Worm (Caenorhabditis elegans) whole organism, L4 larva: ENCODE data around the gene Y65A5A.24.

Experiments
- F37D6.2 ChIP-seq: sonication (generic microtip); optimal IDR thresholded peaks from 2 replicates; lab custom pipeline; 2016; ENCODE audit warnings: mild to moderate bottlenecking, missing genetic modification characterization, missing compliant biosample characterization
- F49E8.2 ChIP-seq: sonication (generic microtip); optimal IDR thresholded peaks from 2 replicates; lab custom pipeline; 2016; ENCODE audit warnings: missing compliant biosample characterization, mild to moderate bottlenecking, missing genetic modification characterization, borderline replicate concordance
- T26A8.4 ChIP-seq: fragments of 200-800 bp; sonication (Bioruptor generic); IDR thresholded peaks from 2 replicates; pipeline ENCODE4 v1.3.6; 2022; ENCODE audit warnings: missing genetic modification characterization, missing compliant biosample characterization
- Y105C5A.15 ChIP-seq: fragments of 200-800 bp; sonication (Bioruptor generic); IDR thresholded peaks from 2 replicates; pipeline ENCODE4 v1.3.6; 2022; ENCODE audit warnings: missing genetic modification characterization, missing compliant biosample characterization
- Y75B8A.6 ChIP-seq: fragments of 200-800 bp; sonication (Bioruptor generic); IDR thresholded peaks from 2 replicates; pipeline ENCODE4 v1.3.6; 2022; ENCODE audit warnings: missing genetic modification reagents, missing genetic modification characterization, missing compliant biosample characterization
- arid-1 ChIP-seq: fragments of 200-800 bp; sonication (Bioruptor generic); conservative IDR thresholded peaks from 2 replicates; pipeline ENCODE4 v1.3.6; 2022; ENCODE audit warnings: missing genetic modification reagents, missing genetic modification characterization, missing compliant biosample characterization
- ceh-62 ChIP-seq: sonication (generic microtip); optimal IDR thresholded peaks from 2 replicates; lab custom pipeline; 2017; ENCODE audit warnings: missing biosample characterization, missing genetic modification characterization
- ctbp-1 ChIP-seq: fragments of 200-800 bp; sonication (Bioruptor generic); IDR thresholded peaks from 2 replicates; pipeline ENCODE4 v1.3.6; 2022; ENCODE audit warnings: missing genetic modification reagents, missing genetic modification characterization, missing compliant biosample characterization
- daf-12 ChIP-seq: fragments of 150-350 bp; optimal IDR thresholded peaks from 2 replicates; lab custom pipeline; 2014; ENCODE audit warnings: missing biosample characterization, missing genetic modification reagents, missing genetic modification characterization
- daf-16 ChIP-seq, 3 experiments: sonication (generic microtip); optimal IDR thresholded peaks; 2 replicates each; lab custom pipeline; 2016 to 2017; ENCODE audit warnings: missing genetic modification characterization in 3 of 3, missing genetic modification reagents in 3 of 3, mild to moderate bottlenecking in 2 of 3, missing compliant biosample characterization in 2 of 3, missing biosample characterization in 1 of 3, moderate library complexity in 1 of 3
- dmd-6 ChIP-seq: fragments of 200-800 bp; sonication (Bioruptor generic); IDR thresholded peaks from 2 replicates; pipeline ENCODE4 v1.3.6; 2022; ENCODE audit warnings: missing genetic modification reagents, missing genetic modification characterization, missing compliant biosample characterization
- dmd-8 ChIP-seq: fragments of 200-800 bp; sonication (Bioruptor generic); IDR thresholded peaks from 2 replicates; pipeline ENCODE4 v1.3.6; 2022; ENCODE audit warnings: missing genetic modification characterization, missing compliant biosample characterization
- dmd-9 ChIP-seq: fragments of 200-800 bp; sonication (Bioruptor generic); IDR thresholded peaks from 2 replicates; pipeline ENCODE4 v1.3.6; 2022; ENCODE audit warnings: missing genetic modification reagents, missing genetic modification characterization, missing compliant biosample characterization
- dpl-1 ChIP-seq: fragments of 150-350 bp; optimal IDR thresholded peaks from 2 replicates; lab custom pipeline; 2014; ENCODE audit warnings: missing biosample characterization, missing genetic modification reagents, missing genetic modification characterization
- egl-43 ChIP-seq: fragments of 200-800 bp; sonication (Bioruptor generic); IDR thresholded peaks from 2 replicates; pipeline ENCODE4 v1.3.6; 2022; ENCODE audit warnings: missing genetic modification reagents, missing genetic modification characterization, missing compliant biosample characterization
- hif-1 ChIP-seq, 2 experiments: sonication (generic microtip); optimal IDR thresholded peaks; 2 replicates each; lab custom pipeline; 2016 to 2017; ENCODE audit warnings: missing compliant biosample characterization in 2 of 2, missing genetic modification characterization in 2 of 2, missing genetic modification reagents in 2 of 2, missing genotype in 2 of 2, mild to moderate bottlenecking in 1 of 2
- hlh-11 ChIP-seq: fragments of 200-800 bp; sonication (Bioruptor generic); optimal IDR thresholded peaks from 2 replicates; lab custom pipeline; 2018; ENCODE audit warnings: mild to moderate bottlenecking, missing genetic modification characterization, missing compliant biosample characterization
- hmg-1.1 ChIP-seq: fragments of 200-800 bp; sonication (Bioruptor generic); IDR thresholded peaks from 2 replicates; pipeline ENCODE4 v1.3.6; 2022; ENCODE audit warnings: missing genetic modification reagents, missing genetic modification characterization, missing compliant biosample characterization
- jun-1 ChIP-seq: fragments of 150-350 bp; optimal IDR thresholded peaks from 2 replicates; lab custom pipeline; 2014; ENCODE audit warnings: missing biosample characterization, missing genetic modification reagents, missing genetic modification characterization
- lim-7 ChIP-seq: fragments of 200-800 bp; sonication (Bioruptor generic); IDR thresholded peaks from 2 replicates; pipeline ENCODE4 v1.3.6; 2022; ENCODE audit warnings: missing genetic modification characterization, missing compliant biosample characterization
- lin-38 ChIP-seq: fragments of 200-800 bp; sonication (Bioruptor generic); IDR thresholded peaks from 2 replicates; pipeline ENCODE4 v1.3.6; 2022; ENCODE audit warnings: missing genetic modification reagents, missing genetic modification characterization, missing compliant biosample characterization
- madf-9 ChIP-seq: fragments of 200-800 bp; sonication (Bioruptor generic); conservative IDR thresholded peaks from 2 replicates; pipeline ENCODE4 v1.3.6; 2022; ENCODE audit warnings: missing genetic modification reagents, missing genetic modification characterization, missing compliant biosample characterization
- mdt-29 ChIP-seq: fragments of 200-800 bp; sonication (Bioruptor generic); IDR thresholded peaks from 2 replicates; pipeline ENCODE4 v1.3.6; 2022; ENCODE audit warnings: missing genetic modification reagents, missing genetic modification characterization, missing compliant biosample characterization
- mep-1 ChIP-seq: fragments of 150-350 bp; sonication (generic microtip); optimal IDR thresholded peaks from 3 replicates; lab custom pipeline; 2014; ENCODE audit warnings: missing biosample characterization, missing genetic modification characterization
- mes-2 ChIP-seq: sonication (generic microtip); optimal IDR thresholded peaks from 2 replicates; lab custom pipeline; 2016; ENCODE audit warnings: missing genotype, mild to moderate bottlenecking, missing genetic modification characterization, missing compliant biosample characterization; ENCODE audit not compliant: poor library complexity, severe bottlenecking
- mxl-3 ChIP-seq: fragments of 200-800 bp; sonication (Bioruptor generic); optimal IDR thresholded peaks from 2 replicates; lab custom pipeline; 2018; ENCODE audit warnings: mild to moderate bottlenecking, missing genetic modification characterization, missing compliant biosample characterization
- nhr-102 ChIP-seq: sonication (generic microtip); optimal IDR thresholded peaks from 2 replicates; lab custom pipeline; 2016; ENCODE audit warnings: mild to moderate bottlenecking, missing genetic modification characterization, moderate library complexity, missing compliant biosample characterization
- nhr-111 ChIP-seq: fragments of 200-800 bp; sonication (Bioruptor generic); optimal IDR thresholded peaks from 2 replicates; lab custom pipeline; 2018; ENCODE audit warnings: mild to moderate bottlenecking, missing genetic modification characterization, missing compliant biosample characterization
- nhr-25 ChIP-seq: sonication (generic microtip); optimal IDR thresholded peaks from 2 replicates; lab custom pipeline; 2017; ENCODE audit warnings: missing genetic modification characterization, mild to moderate bottlenecking, missing compliant biosample characterization, antibody characterized with exemption, moderate library complexity, borderline replicate concordance; ENCODE audit not compliant: insufficient read depth
- nhr-42 ChIP-seq: fragments of 200-800 bp; sonication (Bioruptor generic); IDR thresholded peaks from 2 replicates; pipeline ENCODE4 v1.3.6; 2022; ENCODE audit warnings: missing genetic modification characterization, missing compliant biosample characterization
- pha-4 ChIP-seq, 2 experiments: fragments of 150-350 bp in 1 of 2; fragments of 200-800 bp in 1 of 2; sonication (Bioruptor generic) in 1 of 2; IDR thresholded peaks in 1 of 2; optimal IDR thresholded peaks in 1 of 2; 2 replicates each; pipeline versions ENCODE4 v1.3.6 to Lab custom; 2014 to 2022; ENCODE audit warnings: missing genetic modification characterization in 2 of 2, missing genetic modification reagents in 2 of 2, missing biosample characterization in 1 of 2, missing compliant biosample characterization in 1 of 2
- rbr-2 ChIP-seq: sonication (generic microtip); optimal IDR thresholded peaks from 2 replicates; lab custom pipeline; 2016; ENCODE audit warnings: missing genotype, missing genetic modification characterization, missing compliant biosample characterization
- set-16 ChIP-seq: fragments of 200-800 bp; sonication (Bioruptor generic); IDR thresholded peaks from 2 replicates; pipeline ENCODE4 v1.3.6; 2022; ENCODE audit warnings: missing genetic modification reagents, missing genetic modification characterization, missing compliant biosample characterization
- snpc-1.2 ChIP-seq: fragments of 200-800 bp; sonication (Bioruptor generic); IDR thresholded peaks from 2 replicates; pipeline ENCODE4 v1.3.6; 2022; ENCODE audit warnings: missing genetic modification reagents, missing genetic modification characterization, missing compliant biosample characterization
- spr-1 ChIP-seq: sonication (generic microtip); optimal IDR thresholded peaks from 2 replicates; lab custom pipeline; 2016; ENCODE audit warnings: mild to moderate bottlenecking, missing genetic modification characterization, missing compliant biosample characterization
- spr-3 ChIP-seq: fragments of 200-800 bp; sonication (Bioruptor generic); optimal IDR thresholded peaks from 2 replicates; lab custom pipeline; 2018; ENCODE audit warnings: mild to moderate bottlenecking, missing genetic modification characterization, missing compliant biosample characterization
- tra-1 ChIP-seq: fragments of 200-800 bp; sonication (Bioruptor generic); IDR thresholded peaks from 2 replicates; pipeline ENCODE4 v1.3.6; 2022; ENCODE audit warnings: missing genetic modification reagents, missing genetic modification characterization, missing compliant biosample characterization
- unc-130 ChIP-seq: sonication (generic microtip); optimal IDR thresholded peaks from 2 replicates; lab custom pipeline; 2016; ENCODE audit warnings: missing genetic modification reagents, missing genetic modification characterization, missing compliant biosample characterization
- unc-39 ChIP-seq: sonication (generic microtip); optimal IDR thresholded peaks from 2 replicates; lab custom pipeline; 2017; ENCODE audit warnings: missing biosample characterization, missing genetic modification characterization
- vab-7 ChIP-seq: fragments of 200-800 bp; sonication (Bioruptor generic); IDR thresholded peaks from 2 replicates; pipeline ENCODE4 v1.3.6; 2022; ENCODE audit warnings: missing genetic modification reagents, missing genetic modification characterization, missing compliant biosample characterization
- zag-1 ChIP-seq: fragments of 150-350 bp; optimal IDR thresholded peaks from 2 replicates; lab custom pipeline; 2014; ENCODE audit warnings: missing biosample characterization, missing genetic modification characterization
- zip-11 ChIP-seq: fragments of 200-800 bp; sonication (Bioruptor generic); IDR thresholded peaks from 2 replicates; pipeline ENCODE4 v1.3.6; 2022; ENCODE audit warnings: missing genetic modification characterization, missing compliant biosample characterization
- zip-2 ChIP-seq: fragments of 150-350 bp; optimal IDR thresholded peaks from 2 replicates; lab custom pipeline; 2014; ENCODE audit warnings: missing biosample characterization, missing genetic modification characterization
- ztf-11 ChIP-seq: fragments of 150-350 bp; optimal IDR thresholded peaks from 2 replicates; lab custom pipeline; 2014; ENCODE audit warnings: missing biosample characterization, missing genetic modification characterization

The Y65A5A.24 gene

ce11 chrIV:16384665-16385064, 9.1 kb upstream of the Y65A5A.24 start:
- TF ChIP-seq snpc-1.2 (GFP tag; lab: Robert Waterston, UW) (peak; percentile 64; the same call in 1 of the 2 replicates), zip-2 (tag; lab: Kevin White, UChicago) (no peak), set-16 (GFP tag; lab: Robert Waterston, UW) (peak; percentile 48), dpl-1 (GFP tag; lab: Kevin White, UChicago) (no peak)
- TF ChIP-seq, all 104 proteins: peak for 2

- peak; percentile 33 for TF ChIP-seq nhr-25 (tag; lab: Kevin White, UChicago)
- peak; percentile 4 for TF ChIP-seq rbr-2 (tag; lab: Kevin White, UChicago)
- peak; percentile 76; the same call in 1 of the 2 replicates for TF ChIP-seq zip-11 (GFP tag; lab: Robert Waterston, UW)
- TF ChIP-seq vab-7, result peak; percentile 64; the same call in 1 of the 2 replicates
- TF ChIP-seq ctbp-1 (GFP tag; lab: Robert Waterston, UW), result peak; percentile 39; the same call in 1 of the 2 replicates
- no peak for TF ChIP-seq daf-12
- peak; percentile 73; the same call in 1 of the 2 replicates for TF ChIP-seq lim-7 (GFP tag; lab: Robert Waterston, UW)
- peak; percentile 8 for TF ChIP-seq spr-1 (tag; lab: Kevin White, UChicago)
- TF ChIP-seq nhr-102 (tag; lab: Kevin White, UChicago), result peak; percentile 25
- TF ChIP-seq zag-1, result no peak
- peak; percentile 89 for TF ChIP-seq egl-43 (GFP tag; lab: Robert Waterston, UW)
- TF ChIP-seq unc-130 (GFP tag; lab: Kevin White, UChicago), result no peak
- 0 out of 2 replicates have a peak, but pooled peaks have one; percentile 43 for TF ChIP-seq Y105C5A.15
- no peak for TF ChIP-seq unc-39 (tag; lab: Kevin White, UChicago)
- TF ChIP-seq mes-2 (tag; lab: Kevin White, UChicago), result peak; percentile 70
- TF ChIP-seq madf-9 (GFP tag; lab: Robert Waterston, UW), result 0 out of 2 replicates have a peak, but pooled peaks have one; percentile 29
- peak; percentile 71 for TF ChIP-seq pha-4 (GFP tag; IDR thresholded peaks at IDR 0.05; lab: Robert Waterston, UW)
- no peak for TF ChIP-seq pha-4 (tag; optimal IDR thresholded peaks at IDR 0.05; lab: Kevin White, UChicago)
- TF ChIP-seq Y75B8A.6 (GFP tag; lab: Robert Waterston, UW), result no peak
- TF ChIP-seq jun-1 (tag; lab: Kevin White, UChicago), result no peak
- TF ChIP-seq dmd-8, result peak; percentile 78; the same call in 1 of the 2 replicates
- TF ChIP-seq nhr-42 (GFP tag; lab: Robert Waterston, UW), result 0 out of 2 replicates have a peak, but pooled peaks have one; percentile 56
- TF ChIP-seq F49E8.2 (tag; lab: Kevin White, UChicago), result peak; percentile 32
- peak; percentile 48 for TF ChIP-seq mep-1
- TF ChIP-seq tra-1, result no peak
- peak; percentile 47 for TF ChIP-seq set-16 (GFP tag; lab: Robert Waterston, UW)
- TF ChIP-seq dmd-9 (GFP tag; lab: Robert Waterston, UW), result 0 out of 2 replicates have a peak, but pooled peaks have one; percentile 29
- TF ChIP-seq spr-3 (GFP tag; lab: Kevin White, UChicago), result peak; percentile 34
- TF ChIP-seq hif-1 (tag; optimal IDR thresholded peaks at IDR 0.05; lab: Kevin White, UChicago), result peak in 1 of 2 experiments; percentile 9
- no peak for TF ChIP-seq F37D6.2
- TF ChIP-seq hmg-1.1, result peak; percentile 72
- TF ChIP-seq daf-16 (GFP tag; optimal IDR thresholded peaks at IDR 0.05; lab: Kevin White, UChicago), result peak in 1 of 2 experiments; percentile 66
- TF ChIP-seq daf-16 (tag; optimal IDR thresholded peaks at IDR 0.05; lab: Kevin White, UChicago), result peak; percentile 13
- peak; percentile 82 for TF ChIP-seq lin-38 (GFP tag; lab: Robert Waterston, UW)
- TF ChIP-seq ztf-11 (tag; lab: Kevin White, UChicago), result no peak
- TF ChIP-seq snpc-1.2 (GFP tag; lab: Robert Waterston, UW), result peak; percentile 96
- TF ChIP-seq dmd-6, result peak; percentile 42
- TF ChIP-seq nhr-111 (GFP tag; lab: Kevin White, UChicago), result peak; percentile 53
- peak; percentile 50; the same call in 1 of the 2 replicates for TF ChIP-seq T26A8.4
- 0 out of 2 replicates have a peak, but pooled peaks have one; percentile 12 for TF ChIP-seq mdt-29
- TF ChIP-seq dpl-1 (GFP tag; lab: Kevin White, UChicago), result no peak
- peak; percentile 39 for TF ChIP-seq hlh-11
- 0 out of 2 replicates have a peak, but pooled peaks have one; percentile 61 for TF ChIP-seq arid-1 (GFP tag; lab: Robert Waterston, UW)
- TF ChIP-seq mxl-3 (GFP tag; lab: Kevin White, UChicago), result no peak
- TF ChIP-seq ceh-62 (tag; lab: Kevin White, UChicago), result no peak
These were observed 5.6 kb upstream of the Y65A5A.24 start for ce11 chrIV:16388136-16388635.
